Fruit fly (Drosophila melanogaster) whole organism, embryonic: ENCODE data around the gene CG2961.
A peak's percentile ranks its signal among the peaks of the same experiment; 100 is the strongest.

Experiments used
- BEAF-32 ChIP-seq: fragments of 200-800 bp; sonication (Bioruptor generic); optimal IDR thresholded peaks from 3 replicates; lab custom pipeline; 2017; ENCODE audit warnings: missing biosample characterization, missing genetic modification characterization, mild to moderate bottlenecking, moderate library complexity, missing genetic modification reagents
- Bdp1 ChIP-seq: fragments of 200-800 bp; sonication (Bioruptor generic); optimal IDR thresholded peaks from 3 replicates; lab custom pipeline; 2016; ENCODE audit warnings: missing biosample characterization, missing genetic modification characterization
- CG11456 ChIP-seq: fragments of 200-800 bp; sonication (Bioruptor generic); IDR thresholded peaks from 3 replicates; pipeline ENCODE4 v1.3.6; 2022; ENCODE audit warnings: missing biosample characterization, missing genetic modification characterization
- CG11560 ChIP-seq: fragments of 200-800 bp; sonication (Bioruptor generic); IDR thresholded peaks from 3 replicates; pipeline ENCODE4 v1.3.6; 2022; ENCODE audit warnings: missing biosample characterization, missing genetic modification characterization
- CG12744 ChIP-seq: fragments of 200-800 bp; sonication (Bioruptor generic); optimal IDR thresholded peaks from 2 replicates; lab custom pipeline; 2016; ENCODE audit warnings: missing biosample characterization, missing genetic modification characterization
- CG13296 ChIP-seq: fragments of 200-800 bp; sonication (Bioruptor generic); optimal IDR thresholded peaks from 3 replicates; lab custom pipeline; 2018; ENCODE audit warnings: missing biosample characterization, mild to moderate bottlenecking, missing genetic modification characterization
- CG13624 ChIP-seq: fragments of 200-800 bp; sonication (Bioruptor generic); optimal IDR thresholded peaks from 2 replicates; lab custom pipeline; 2016; ENCODE audit warnings: missing biosample characterization, missing genetic modification characterization
- CG14710 ChIP-seq: fragments of 200-800 bp; sonication (Bioruptor generic); optimal IDR thresholded peaks from 3 replicates; lab custom pipeline; 2019; ENCODE audit warnings: missing biosample characterization, mild to moderate bottlenecking, missing genetic modification characterization, moderate library complexity
- CG15479 ChIP-seq: fragments of 200-800 bp; sonication (Bioruptor generic); optimal IDR thresholded peaks from 3 replicates; lab custom pipeline; 2019; ENCODE audit warnings: missing biosample characterization, mild to moderate bottlenecking, missing genetic modification characterization, moderate library complexity
- CG18476 ChIP-seq: fragments of 200-800 bp; sonication (Bioruptor generic); optimal IDR thresholded peaks from 2 replicates; lab custom pipeline; 2016; ENCODE audit warnings: missing biosample characterization, mild to moderate bottlenecking, missing genetic modification characterization
- CG30403 ChIP-seq: fragments of 200-800 bp; sonication (Bioruptor generic); optimal IDR thresholded peaks from 3 replicates; lab custom pipeline; 2016; ENCODE audit warnings: missing biosample characterization, missing genetic modification characterization
- CG31388 ChIP-seq: fragments of 200-800 bp; sonication (Bioruptor generic); optimal IDR thresholded peaks from 2 replicates; lab custom pipeline; 2016; ENCODE audit warnings: missing biosample characterization, missing genetic modification characterization
- CG3726 ChIP-seq: fragments of 200-800 bp; sonication (Bioruptor generic); IDR thresholded peaks from 3 replicates; pipeline ENCODE4, ENCODE4 v1.3.6; 2022; ENCODE audit warnings: missing biosample characterization, missing genetic modification characterization
- CG5180 ChIP-seq: fragments of 200-800 bp; sonication (Bioruptor generic); optimal IDR thresholded peaks from 3 replicates; lab custom pipeline; 2017; ENCODE audit warnings: missing biosample characterization, missing genetic modification characterization, mild to moderate bottlenecking, moderate library complexity, missing genetic modification reagents
- CG7963 ChIP-seq: fragments of 200-800 bp; sonication (Bioruptor generic); IDR thresholded peaks from 3 replicates; pipeline ENCODE4 v1.3.6; 2022; ENCODE audit warnings: missing biosample characterization, missing genetic modification characterization; ENCODE audit not compliant: partially characterized antibody
- CG8924 ChIP-seq: fragments of 200-800 bp; optimal IDR thresholded peaks from 3 replicates; lab custom pipeline; 2019; ENCODE audit warnings: missing biosample characterization, mild to moderate bottlenecking, missing genetic modification characterization, moderate library complexity
- CG9727 ChIP-seq: fragments of 200-800 bp; sonication (Bioruptor generic); optimal IDR thresholded peaks from 3 replicates; lab custom pipeline; 2017; ENCODE audit warnings: missing biosample characterization, mild to moderate bottlenecking, missing genetic modification characterization
- CG9817 ChIP-seq: fragments of 200-800 bp; sonication (Bioruptor generic); optimal IDR thresholded peaks from 2 replicates; lab custom pipeline; 2018; ENCODE audit warnings: missing biosample characterization, mild to moderate bottlenecking, missing genetic modification characterization, moderate library complexity
- CG9876 ChIP-seq: fragments of 200-800 bp; sonication (Bioruptor generic); optimal IDR thresholded peaks from 2 replicates; lab custom pipeline; 2016; ENCODE audit warnings: missing biosample characterization, missing genetic modification characterization
- CTCF ChIP-seq: fragments of 200-800 bp; sonication (Bioruptor generic); optimal IDR thresholded peaks from 2 replicates; lab custom pipeline; 2017; ENCODE audit warnings: missing biosample characterization, mild to moderate bottlenecking, missing genetic modification characterization, moderate library complexity
- CrebB ChIP-seq: fragments of 200-800 bp; sonication (Bioruptor generic); optimal IDR thresholded peaks from 3 replicates; lab custom pipeline; 2018; ENCODE audit warnings: missing biosample characterization, mild to moderate bottlenecking, missing genetic modification characterization
- D19A ChIP-seq: fragments of 200-800 bp; optimal IDR thresholded peaks from 3 replicates; lab custom pipeline; 2019; ENCODE audit warnings: missing biosample characterization, mild to moderate bottlenecking, missing genetic modification characterization, moderate library complexity
- Ets97D ChIP-seq: fragments of 200-800 bp; sonication (Bioruptor generic); optimal IDR thresholded peaks from 3 replicates; lab custom pipeline; 2016; ENCODE audit warnings: missing biosample characterization, missing genetic modification characterization
- Fer1 ChIP-seq: fragments of 200-800 bp; sonication (Bioruptor generic); optimal IDR thresholded peaks from 2 replicates; lab custom pipeline; 2017; ENCODE audit warnings: missing biosample characterization, mild to moderate bottlenecking, missing genetic modification characterization
- Hr51 ChIP-seq, 2 experiments: fragments of 200-800 bp; sonication (Bioruptor generic); optimal IDR thresholded peaks; 2 replicates in 1 of 2; 3 replicates in 1 of 2; lab custom pipeline; 2016 to 2018; ENCODE audit warnings: missing biosample characterization in 2 of 2, missing genetic modification characterization in 2 of 2, mild to moderate bottlenecking in 1 of 2, moderate library complexity in 1 of 2
- Mad ChIP-seq: fragments of 200-800 bp; sonication (Bioruptor generic); optimal IDR thresholded peaks from 2 replicates; lab custom pipeline; 2016; ENCODE audit warnings: missing biosample characterization, missing genetic modification characterization
- NFAT ChIP-seq: fragments of 200-800 bp; sonication (Bioruptor generic); IDR thresholded peaks from 2 replicates; pipeline ENCODE4 v1.3.6; 2022; ENCODE audit warnings: missing biosample characterization, missing genetic modification characterization
- Nf-YC ChIP-seq: fragments of 200-800 bp; optimal IDR thresholded peaks from 3 replicates; lab custom pipeline; 2019; ENCODE audit warnings: missing biosample characterization, mild to moderate bottlenecking, missing genetic modification characterization, moderate library complexity
- NfI ChIP-seq: fragments of 200-800 bp; sonication (Bioruptor generic); optimal IDR thresholded peaks from 3 replicates; lab custom pipeline; 2018; ENCODE audit warnings: missing biosample characterization, mild to moderate bottlenecking, missing genetic modification characterization, moderate library complexity
- Optix ChIP-seq: fragments of 200-800 bp; sonication (Bioruptor generic); IDR thresholded peaks from 3 replicates; pipeline ENCODE4 v1.3.6; 2022; ENCODE audit warnings: missing biosample characterization, missing genetic modification characterization
- Poxn ChIP-seq: fragments of 200-800 bp; sonication (Bioruptor generic); IDR thresholded peaks from 2 replicates; pipeline ENCODE4 v1.3.6; 2022; ENCODE audit warnings: missing biosample characterization, missing genetic modification characterization
- Sox100B ChIP-seq: fragments of 200-800 bp; sonication (Bioruptor generic); optimal IDR thresholded peaks from 3 replicates; lab custom pipeline; 2018; ENCODE audit warnings: missing biosample characterization, mild to moderate bottlenecking, missing genetic modification characterization
- Ssrp ChIP-seq: fragments of 200-800 bp; sonication (Bioruptor generic); optimal IDR thresholded peaks from 2 replicates; lab custom pipeline; 2018; ENCODE audit warnings: missing biosample characterization, mild to moderate bottlenecking, missing genetic modification characterization, moderate library complexity
- YL-1 ChIP-seq: fragments of 200-800 bp; sonication (Bioruptor generic); optimal IDR thresholded peaks from 3 replicates; lab custom pipeline; 2017; ENCODE audit warnings: missing biosample characterization, mild to moderate bottlenecking, missing genetic modification characterization
- ara ChIP-seq: fragments of 200-800 bp; sonication (Bioruptor generic); IDR thresholded peaks from 2 replicates; pipeline ENCODE4 v1.3.6; 2022; ENCODE audit warnings: missing biosample characterization, missing genetic modification characterization
- bbx ChIP-seq: fragments of 200-800 bp; sonication (Bioruptor generic); IDR thresholded peaks from 2 replicates; pipeline ENCODE4 v1.3.6; 2022; ENCODE audit warnings: missing biosample characterization, missing genetic modification characterization; ENCODE audit not compliant: partially characterized antibody
- chn ChIP-seq: fragments of 200-800 bp; sonication (Bioruptor generic); optimal IDR thresholded peaks from 2 replicates; lab custom pipeline; 2016; ENCODE audit warnings: missing biosample characterization, missing genetic modification characterization
- ci ChIP-seq: fragments of 200-800 bp; sonication (Bioruptor generic); IDR thresholded peaks from 3 replicates; pipeline ENCODE4 v1.3.6; 2022; ENCODE audit warnings: missing biosample characterization, missing genetic modification characterization
- esg ChIP-seq: fragments of 200-800 bp; sonication (Bioruptor generic); conservative IDR thresholded peaks from 2 replicates; pipeline ENCODE4 v1.3.6; 2022; ENCODE audit warnings: missing biosample characterization, missing genetic modification characterization
- gem ChIP-seq: fragments of 200-800 bp; sonication (Bioruptor generic); optimal IDR thresholded peaks from 2 replicates; lab custom pipeline; 2019; ENCODE audit warnings: missing biosample characterization, mild to moderate bottlenecking, missing genetic modification characterization, moderate library complexity
- grn ChIP-seq: fragments of 200-800 bp; sonication (Bioruptor generic); optimal IDR thresholded peaks from 3 replicates; lab custom pipeline; 2017; ENCODE audit warnings: missing biosample characterization, missing genetic modification characterization
- hbn ChIP-seq: fragments of 200-800 bp; sonication (Bioruptor generic); IDR thresholded peaks from 2 replicates; pipeline ENCODE4 v1.3.6; 2022; ENCODE audit warnings: missing biosample characterization, missing genetic modification characterization; ENCODE audit not compliant: partially characterized antibody
- her ChIP-seq: fragments of 200-800 bp; sonication (Bioruptor generic); optimal IDR thresholded peaks from 2 replicates; lab custom pipeline; 2016; ENCODE audit warnings: missing biosample characterization, missing genetic modification characterization
- jigr1 ChIP-seq: fragments of 200-800 bp; sonication (Bioruptor generic); IDR thresholded peaks from 3 replicates; pipeline ENCODE4 v1.3.6; 2022; ENCODE audit warnings: missing biosample characterization, missing genetic modification characterization
- lmd ChIP-seq: fragments of 200-800 bp; sonication (Bioruptor generic); IDR thresholded peaks from 2 replicates; pipeline ENCODE4 v1.3.6; 2022; ENCODE audit warnings: missing biosample characterization, missing genetic modification characterization
- luna ChIP-seq: fragments of 200-800 bp; sonication (Bioruptor generic); optimal IDR thresholded peaks from 2 replicates; lab custom pipeline; 2016; ENCODE audit warnings: missing biosample characterization, missing genetic modification characterization
- pho ChIP-seq: fragments of 200-800 bp; sonication (Bioruptor generic); optimal IDR thresholded peaks from 2 replicates; lab custom pipeline; 2016; ENCODE audit warnings: missing biosample characterization, missing genetic modification characterization
- sima ChIP-seq: fragments of 200-800 bp; sonication (Bioruptor generic); optimal IDR thresholded peaks from 2 replicates; lab custom pipeline; 2016; ENCODE audit warnings: missing biosample characterization, missing genetic modification characterization
- vvl ChIP-seq: fragments of 200-800 bp; sonication (Bioruptor generic); IDR thresholded peaks from 2 replicates; pipeline ENCODE4 v1.3.6; 2022; ENCODE audit warnings: missing biosample characterization, missing genetic modification characterization

CG2961 gene

DNA sequence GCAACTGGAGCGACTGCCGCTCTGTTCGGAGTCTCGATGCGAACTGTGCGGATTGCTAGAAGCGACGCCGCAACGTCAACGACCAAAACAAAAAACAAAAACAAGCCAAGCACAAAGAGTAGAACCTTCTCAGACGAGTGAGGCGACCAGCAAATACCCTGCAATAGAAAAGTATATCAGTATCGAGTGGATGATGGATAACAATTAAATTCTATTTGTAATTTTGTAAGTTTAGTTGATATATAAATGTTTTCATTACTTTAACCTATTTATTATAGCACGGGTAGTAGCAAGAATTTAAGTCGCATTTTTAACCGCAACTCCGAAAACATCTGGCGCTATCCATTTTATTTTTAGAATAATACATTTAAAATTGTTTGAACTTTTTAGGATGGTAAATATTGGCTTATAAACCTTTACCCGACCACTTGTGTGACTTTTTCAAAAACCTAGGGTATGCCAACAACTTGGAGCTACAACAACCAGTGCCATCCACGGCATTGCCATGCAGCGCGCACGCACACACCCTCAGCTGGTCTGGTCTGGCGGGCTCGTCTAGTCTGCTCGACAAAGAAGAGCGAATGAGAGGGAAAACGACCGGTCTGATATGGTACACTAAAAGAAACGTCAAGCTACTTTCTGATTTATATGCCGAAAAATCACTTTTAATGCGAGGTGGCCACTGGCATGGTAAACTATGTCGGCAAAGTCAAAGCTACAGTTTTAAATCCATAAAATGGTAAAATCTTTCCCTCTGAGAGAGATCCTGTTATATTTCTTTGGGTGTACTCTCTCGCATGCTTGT, 32.5 kb upstream of the CG2961 start, which contains the start of gene CG12643 (continued):
- no peak for TF ChIP-seq hbn (GFP tag; lab: Robert Waterston, UW)
- peak; percentile 70 for TF ChIP-seq CG5180
- TF ChIP-seq BEAF-32: peak; percentile 6
- peak; percentile 90 for TF ChIP-seq CG13624
- peak; percentile 82 for TF ChIP-seq ara (GFP tag; lab: Robert Waterston, UW)
- TF ChIP-seq CG11560 (tag; lab: Robert Waterston, UW): peak; percentile 76
- TF ChIP-seq CG11456 (GFP tag; lab: Robert Waterston, UW): peak; percentile 90
- peak; percentile 94 for TF ChIP-seq her (GFP tag; lab: Kevin White, UChicago)
- TF ChIP-seq chn (GFP tag; lab: Kevin White, UChicago): peak; percentile 95
- peak; percentile 95 for TF ChIP-seq D19A (tag; lab: Kevin White, UChicago)
- peak; percentile 85 for TF ChIP-seq CG9727 (GFP tag; lab: Kevin White, UChicago)
- no peak for TF ChIP-seq CG15479 (GFP tag; lab: Kevin White, UChicago)
- TF ChIP-seq CTCF (GFP tag; lab: Kevin White, UChicago): peak; percentile 49
- peak; percentile 85 for TF ChIP-seq Fer1
- peak; percentile 96 for TF ChIP-seq vvl (GFP tag; lab: Robert Waterston, UW)
- peak; percentile 88 for TF ChIP-seq CG30403 (GFP tag; lab: Kevin White, UChicago)
- TF ChIP-seq luna (GFP tag; lab: Kevin White, UChicago): peak; percentile 72
- peak; percentile 73 for TF ChIP-seq Ets97D
- TF ChIP-seq CG9817: peak; percentile 68
- peak; percentile 56 for TF ChIP-seq CrebB (tag; lab: Kevin White, UChicago)
- TF ChIP-seq lmd: peak; percentile 89
- TF ChIP-seq CG7963: no peak
- peak; percentile 91 for TF ChIP-seq Sox100B
- peak; percentile 89 for TF ChIP-seq gem
- peak; percentile 98 for TF ChIP-seq ci (GFP tag; lab: Robert Waterston, UW)
- TF ChIP-seq CG9876 (GFP tag; lab: Kevin White, UChicago): peak; percentile 93
- TF ChIP-seq CG13296: peak; percentile 84
- TF ChIP-seq sima: peak; percentile 66
- TF ChIP-seq YL-1 (GFP tag; lab: Kevin White, UChicago): peak; percentile 53
- peak; percentile 90 for TF ChIP-seq pho (GFP tag; lab: Kevin White, UChicago)
- peak; percentile 73 for TF ChIP-seq CG14710
- peak; percentile 79 for TF ChIP-seq Nf-YC (tag; lab: Kevin White, UChicago)
- TF ChIP-seq Mad: peak; percentile 88
- peak; percentile 49 for TF ChIP-seq grn (GFP tag; lab: Kevin White, UChicago)
- TF ChIP-seq Hr51 (GFP tag; optimal IDR thresholded peaks at IDR 0.05; lab: Kevin White, UChicago): peak; percentile 83 to 84
- TF ChIP-seq NfI: peak; percentile 86
- peak; percentile 71 for TF ChIP-seq NFAT (GFP tag; lab: Robert Waterston, UW)
- peak; percentile 81 for TF ChIP-seq jigr1
- TF ChIP-seq CG12744 (GFP tag; lab: Kevin White, UChicago): peak; percentile 65
- TF ChIP-seq CG8924: peak; percentile 88
- peak; percentile 96 for TF ChIP-seq Optix (GFP tag; lab: Robert Waterston, UW)
- TF ChIP-seq CG18476 (GFP tag; lab: Kevin White, UChicago): peak; percentile 82
- TF ChIP-seq Ssrp (tag; lab: Kevin White, UChicago): peak; percentile 78
- no peak for TF ChIP-seq bbx (GFP tag; lab: Robert Waterston, UW)
- TF ChIP-seq esg (GFP tag; lab: Robert Waterston, UW): peak; percentile 92
- TF ChIP-seq Bdp1: peak; percentile 84
- TF ChIP-seq CG3726 (GFP tag; lab: Robert Waterston, UW): peak; percentile 92
- peak; percentile 61 for TF ChIP-seq CG31388 (GFP tag; lab: Kevin White, UChicago)
- no peak for TF ChIP-seq Poxn (GFP tag; lab: Robert Waterston, UW)
